Fruit fly (Drosophila melanogaster): ENCODE data around the gene Brr2.

Gene Brr2

DNA sequence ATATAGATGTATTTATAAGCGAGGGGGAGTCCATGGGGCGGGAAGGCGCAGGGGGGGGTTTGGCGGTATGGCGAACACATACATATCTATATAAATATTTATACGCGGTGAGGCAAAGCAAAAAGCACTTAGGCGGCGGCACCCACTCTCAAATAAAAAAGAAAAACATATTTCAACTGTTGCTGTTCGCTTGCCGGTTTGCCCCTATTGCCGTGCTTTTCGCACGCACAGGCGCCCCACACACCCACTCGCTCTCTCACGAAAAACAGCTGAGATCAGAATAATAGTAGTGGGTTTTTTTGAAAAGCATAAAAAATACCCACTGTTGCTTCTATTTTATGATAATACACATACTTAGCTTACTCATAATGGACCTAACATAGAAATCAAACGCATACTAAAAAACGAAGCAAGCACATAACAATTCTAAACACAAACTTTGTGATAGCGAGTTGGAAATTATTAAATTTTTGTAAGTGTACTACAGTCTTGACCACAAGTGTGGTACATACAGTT is 33.5 kb upstream of the Brr2 start (continued):
- TF ChIP-seq otp (GFP tag; IDR thresholded peaks at IDR 0.05) (no peak; the same call in 2 of the 3 replicates), Taf1 (GFP tag; IDR thresholded peaks at IDR 0.05) (0 out of 2 replicates have a peak, but pooled peaks have one; percentile 20), abd-A (tag; optimal IDR thresholded peaks at IDR 0.05) (peak; percentile 94), CG17328 (GFP tag; IDR thresholded peaks at IDR 0.05) (peak; percentile 36; the same call in 1 of the 2 replicates), Sox100B (GFP tag; optimal IDR thresholded peaks at IDR 0.05) (peak; percentile 49), CG13894 (tag; optimal IDR thresholded peaks at IDR 0.05) (peak; percentile 92), dysf (GFP tag; IDR thresholded peaks at IDR 0.05) (peak; percentile 85; the same call in 2 of the 3 replicates), shn (GFP tag; optimal IDR thresholded peaks at IDR 0.05) (peak; percentile 77), CG10431 (GFP tag; optimal IDR thresholded peaks at IDR 0.05) (no peak), row (GFP tag; IDR thresholded peaks at IDR 0.05) (peak; percentile 91), corto (GFP tag; optimal IDR thresholded peaks at IDR 0.05) (peak; percentile 25), HLH54F (GFP tag; optimal IDR thresholded peaks at IDR 0.05) (peak; percentile 86), CG7357 (GFP tag; IDR thresholded peaks at IDR 0.05) (0 out of 3 replicates have a peak, but pooled peaks have one; percentile 47), CG2889 (GFP tag; IDR thresholded peaks at IDR 0.05) (peak; percentile 52; the same call in 1 of the 3 replicates), knrl (GFP tag; IDR thresholded peaks at IDR 0.05; ENCODE audit: partially characterized antibody) (no peak), CG6683 (GFP tag; optimal IDR thresholded peaks at IDR 0.05) (peak; percentile 5), gfzf (GFP tag; optimal IDR thresholded peaks at IDR 0.05) (no peak), CG11093 (GFP tag; IDR thresholded peaks at IDR 0.05) (0 out of 3 replicates have a peak, but pooled peaks have one; percentile 63), Ssrp (tag; optimal IDR thresholded peaks at IDR 0.05) (peak; percentile 41), Ada2b (GFP tag; IDR thresholded peaks at IDR 0.05) (peak; percentile 68), zen2 (GFP tag; IDR thresholded peaks at IDR 0.05; ENCODE audit: partially characterized antibody) (no peak), Awh (GFP tag; IDR thresholded peaks at IDR 0.05) (no peak), CG13123 (GFP tag; optimal IDR thresholded peaks at IDR 0.05) (no peak), peb (GFP tag; IDR thresholded peaks at IDR 0.05) (no peak; the same call in 1 of the 2 replicates), hkb (optimal IDR thresholded peaks at IDR 0.05) (no peak), hkb (GFP tag; IDR thresholded peaks at IDR 0.05) (peak; percentile 62), Dad (GFP tag; optimal IDR thresholded peaks at IDR 0.05) (peak; percentile 38), kay (GFP tag; optimal IDR thresholded peaks at IDR 0.05) (peak; percentile 67), B-H1 (GFP tag; IDR thresholded peaks at IDR 0.05) (peak; percentile 26; the same call in 2 of the 3 replicates), unpg (GFP tag; optimal IDR thresholded peaks at IDR 0.05) (peak; percentile 76), vvl (GFP tag; IDR thresholded peaks at IDR 0.05) (no peak; the same call in 1 of the 2 replicates), CG34376 (GFP tag; optimal IDR thresholded peaks at IDR 0.05) (peak; percentile 86), CG34422 (GFP tag; IDR thresholded peaks at IDR 0.05) (peak; percentile 66; the same call in 1 of the 3 replicates), CG7839 (tag; optimal IDR thresholded peaks at IDR 0.05) (peak; percentile 86), Bgb (GFP tag; IDR thresholded peaks at IDR 0.05; ENCODE audit: partially characterized antibody) (peak; percentile 44; the same call in 1 of the 2 replicates), bigmax (GFP tag; optimal IDR thresholded peaks at IDR 0.05) (no peak), lab (GFP tag; optimal IDR thresholded peaks at IDR 0.05) (peak; percentile 90), Aef1 (GFP tag; IDR thresholded peaks at IDR 0.05) (peak; percentile 58), aop (GFP tag; IDR thresholded peaks at IDR 0.05) (no peak), HLH4C (GFP tag; IDR thresholded peaks at IDR 0.05; ENCODE audit: partially characterized antibody) (no peak), gsb-n (tag; optimal IDR thresholded peaks at IDR 0.05) (no peak), dmrt11E (tag; optimal IDR thresholded peaks at IDR 0.05) (no peak), tx (GFP tag; optimal IDR thresholded peaks at IDR 0.05) (peak; percentile 74), Side (GFP tag; optimal IDR thresholded peaks at IDR 0.05) (peak; percentile 70), bsh (GFP tag; optimal IDR thresholded peaks at IDR 0.05) (peak in 1 of 2 experiments; percentile 35), CG11723 (GFP tag; optimal IDR thresholded peaks at IDR 0.05) (peak; percentile 26), Elba2 (GFP tag; optimal IDR thresholded peaks at IDR 0.05) (no peak), tup (GFP tag; optimal IDR thresholded peaks at IDR 0.05) (peak; percentile 30), Atf6 (GFP tag; IDR thresholded peaks at IDR 0.05) (peak; percentile 92), Kr (GFP tag; optimal IDR thresholded peaks at IDR 0.05) (no peak)
